Worm (Caenorhabditis elegans) whole organism, L3 larva: ENCODE measurements around the gene F41G4.8.

Source experiments
- ceh-82 ChIP-seq: fragments of 150-350 bp; optimal IDR thresholded peaks from 2 replicates; lab custom pipeline; 2014; ENCODE audit warnings: missing biosample characterization, missing genetic modification characterization
- elt-2 ChIP-seq: sonication (generic microtip); optimal IDR thresholded peaks from 2 replicates; lab custom pipeline; 2016; ENCODE audit warnings: missing genetic modification reagents, mild to moderate bottlenecking, missing genetic modification characterization, missing compliant biosample characterization
- mdl-1 ChIP-seq: fragments of 150-350 bp; optimal IDR thresholded peaks from 2 replicates; lab custom pipeline; 2014; ENCODE audit warnings: missing biosample characterization, missing genetic modification characterization
- nhr-25 ChIP-seq: sonication (generic microtip); optimal IDR thresholded peaks from 2 replicates; lab custom pipeline; 2017; ENCODE audit warnings: missing biosample characterization, missing genetic modification characterization
- nhr-28 ChIP-seq: fragments of 150-350 bp; optimal IDR thresholded peaks from 2 replicates; lab custom pipeline; 2014; ENCODE audit warnings: missing biosample characterization, missing genetic modification characterization
- nhr-77 ChIP-seq: fragments of 150-350 bp; optimal IDR thresholded peaks from 2 replicates; lab custom pipeline; 2014; ENCODE audit warnings: missing biosample characterization, missing genetic modification characterization
- pqm-1 ChIP-seq: fragments of 150-350 bp; optimal IDR thresholded peaks from 2 replicates; lab custom pipeline; 2017; ENCODE audit warnings: missing biosample characterization, missing genetic modification characterization, inconsistent platforms

DNA sequence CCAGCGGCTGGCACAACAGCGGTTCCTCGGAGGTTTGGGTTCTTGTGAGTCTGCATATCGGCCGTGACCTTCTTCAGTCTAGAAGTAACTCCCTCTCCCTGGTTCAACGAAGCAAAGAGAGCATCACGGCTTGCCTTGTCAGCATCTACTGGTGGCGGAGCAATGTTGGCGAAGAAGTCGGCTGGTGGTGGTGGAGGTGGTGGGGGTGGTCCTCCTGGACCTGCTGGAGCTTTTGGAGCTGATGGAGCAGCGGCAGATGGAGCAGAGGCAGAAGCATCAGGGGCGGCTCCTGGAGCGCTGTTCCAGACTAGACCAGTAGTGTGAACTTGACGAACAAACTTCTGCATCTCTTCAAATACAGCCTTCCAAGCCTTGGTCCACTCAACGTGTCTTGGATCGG is 36.3 kb downstream of the F41G4.8 start:
- no peak for TF ChIP-seq nhr-28 (tag; lab: Kevin White, UChicago)
- TF ChIP-seq pqm-1 (tag; lab: Kevin White, UChicago) = no peak
- TF ChIP-seq nhr-77 = no peak
- no peak for TF ChIP-seq mdl-1
- no peak for TF ChIP-seq elt-2
- no peak for TF ChIP-seq ceh-82 (tag; lab: Kevin White, UChicago)
- no peak for TF ChIP-seq nhr-25 (tag; lab: Kevin White, UChicago)
